Fruit fly (Drosophila melanogaster) S2 (cell line): Measurements from ENCODE around the gene heix.

Source experiments
- CG8478 ChIP-seq: fragments of >200 bp; optimal IDR thresholded peaks from 2 replicates; lab custom pipeline; 2018
- CTCF ChIP-seq, 2 experiments: fragments of >200 bp; optimal IDR thresholded peaks; 2 replicates each; lab custom pipeline; 2018

Gene heix

DNA sequence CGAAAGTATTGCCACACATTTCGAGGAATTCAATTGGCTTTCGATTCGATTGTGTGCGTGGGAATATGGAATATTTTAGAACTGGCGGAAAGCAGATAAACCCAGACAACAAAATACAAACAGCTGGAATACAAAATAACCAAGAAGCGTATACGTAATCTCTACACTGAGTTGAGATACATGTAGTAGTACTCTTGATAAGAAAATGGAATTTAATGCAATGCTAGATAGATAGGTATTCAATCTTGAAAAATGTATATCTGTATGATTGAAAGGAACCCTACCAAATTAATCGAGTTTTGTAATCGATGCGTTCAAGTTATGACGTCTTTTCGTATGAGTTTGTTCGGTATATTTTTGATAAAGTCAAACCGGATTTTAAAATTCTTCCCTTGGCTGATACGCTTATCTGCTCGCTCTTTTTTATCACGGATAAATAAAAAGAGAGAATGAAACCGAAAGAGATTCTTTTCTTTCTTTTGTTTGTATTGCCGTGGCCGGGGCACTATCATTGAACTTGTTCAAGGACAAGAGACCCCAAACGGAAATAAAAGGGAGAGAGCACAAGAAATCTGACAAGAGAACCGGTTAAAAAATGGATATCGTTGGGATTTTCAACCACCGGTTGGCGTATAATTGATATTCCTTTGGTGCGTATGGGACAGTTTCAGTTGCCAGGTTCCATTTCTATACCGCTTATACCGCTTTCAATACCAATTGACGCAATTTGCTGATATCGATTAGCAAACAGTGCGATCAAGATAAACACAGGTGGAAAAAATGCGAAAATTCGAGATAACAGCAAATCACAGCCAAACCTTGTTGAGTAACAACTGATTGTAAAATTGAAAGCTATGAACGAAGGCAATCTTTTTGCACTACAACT is 44.2 kb downstream of the heix start:
- no peak for TF ChIP-seq CG8478 (lab: Kevin White, UChicago)
- TF ChIP-seq CTCF (optimal IDR thresholded peaks at IDR 0.05; lab: Kevin White, UChicago): no peak

DNA sequence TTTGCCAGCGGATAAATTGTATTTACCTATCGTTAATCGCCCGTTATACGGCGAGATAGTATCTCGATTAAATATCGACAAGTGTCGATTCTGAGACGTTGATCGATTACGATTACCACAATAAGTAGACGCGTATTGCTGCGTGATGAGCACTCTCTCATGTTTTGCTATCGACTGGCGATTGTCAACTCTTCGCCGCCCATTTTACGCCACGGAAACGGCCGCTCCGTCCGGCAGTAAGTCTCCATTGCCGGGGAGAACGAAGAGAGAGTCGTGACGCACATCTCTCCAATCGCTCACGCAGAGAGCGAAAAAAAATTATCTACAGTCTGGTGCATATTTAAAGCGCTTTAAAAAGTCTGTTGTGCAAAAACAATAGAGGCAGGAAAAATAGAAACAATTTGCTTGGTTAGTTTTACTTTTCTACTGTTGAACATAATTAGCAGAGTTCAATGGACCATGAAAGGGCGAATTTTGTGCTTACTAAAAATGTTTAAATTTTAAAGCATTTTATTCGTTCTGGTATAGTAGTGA is 48.0 kb downstream of the heix start, which contains the start of gene CG46309:
Gene CG46309 (minus strand): TSS at position 191 of the 534 bp plus-strand sequence.
- no peak for TF ChIP-seq CTCF (optimal IDR thresholded peaks at IDR 0.05; lab: Kevin White, UChicago)
